Fruit fly (Drosophila melanogaster) Kc167 (cell line): Measurements from ENCODE around the gene Lsm12a.

Experiments
- h ChIP-seq: fragments of >200 bp; optimal IDR thresholded peaks from 3 replicates; lab custom pipeline; 2018; ENCODE audit warnings: missing external identifiers
- psq ChIP-seq: fragments of >200 bp; optimal IDR thresholded peaks from 2 replicates; lab custom pipeline; 2017; ENCODE audit warnings: missing external identifiers
- ttk ChIP-seq: sonication (Bioruptor generic); optimal IDR thresholded peaks from 2 replicates; lab custom pipeline; 2017; ENCODE audit warnings: missing external identifiers

- no peak for TF ChIP-seq h (lab: Kevin White, UChicago)
- TF ChIP-seq psq, result no peak
- no peak for TF ChIP-seq ttk (lab: Kevin White, UChicago)
These were observed at the start of gene Lsm12a for dm6 chrX:12018440-12019101.
